Fruit fly (Drosophila melanogaster) whole organism, pupa: Measurements from ENCODE around the gene Prp39.

ENCODE experiments used
- CG10348 ChIP-seq: fragments of 200-800 bp; sonication (Bioruptor generic); IDR thresholded peaks from 2 replicates; pipeline ENCODE4 v1.3.6; 2022; ENCODE audit warnings: missing biosample characterization, missing genetic modification characterization
- CG12605 ChIP-seq: fragments of 200-800 bp; sonication (Bioruptor generic); IDR thresholded peaks from 2 replicates; pipeline ENCODE4 v1.3.6; 2022; ENCODE audit warnings: missing biosample characterization, missing genetic modification characterization
- CG14655 ChIP-seq: fragments of 200-800 bp; sonication (Bioruptor generic); optimal IDR thresholded peaks from 3 replicates; lab custom pipeline; 2017; ENCODE audit warnings: mild to moderate bottlenecking, missing biosample characterization, missing genetic modification reagents, missing genetic modification characterization
- CG15710 ChIP-seq: fragments of 200-800 bp; sonication (Bioruptor generic); optimal IDR thresholded peaks from 2 replicates; lab custom pipeline; 2018; ENCODE audit warnings: missing biosample characterization, mild to moderate bottlenecking, missing genetic modification characterization, moderate library complexity
- CG32121 ChIP-seq: fragments of 200-800 bp; sonication (Bioruptor generic); IDR thresholded peaks from 2 replicates; pipeline ENCODE4 v1.3.6; 2022; ENCODE audit warnings: missing biosample characterization, missing genetic modification characterization
- CG34367 ChIP-seq: fragments of 200-800 bp; sonication (Bioruptor generic); optimal IDR thresholded peaks from 2 replicates; lab custom pipeline; 2018; ENCODE audit warnings: missing biosample characterization, mild to moderate bottlenecking, missing genetic modification characterization
- CG4496 ChIP-seq: fragments of 200-800 bp; sonication (Bioruptor generic); IDR thresholded peaks from 3 replicates; pipeline ENCODE4 v1.3.6; 2022; ENCODE audit warnings: missing biosample characterization, missing genetic modification characterization
- CG8159 ChIP-seq: fragments of 200-800 bp; sonication (Bioruptor generic); optimal IDR thresholded peaks from 3 replicates; lab custom pipeline; 2018; ENCODE audit warnings: missing biosample characterization, mild to moderate bottlenecking, missing genetic modification characterization, moderate library complexity
- CG9948 ChIP-seq: fragments of 200-800 bp; sonication (Bioruptor generic); optimal IDR thresholded peaks from 2 replicates; lab custom pipeline; 2018; ENCODE audit warnings: missing biosample characterization, mild to moderate bottlenecking, missing genetic modification characterization, moderate library complexity
- D1 ChIP-seq: fragments of 200-800 bp; sonication (Bioruptor generic); optimal IDR thresholded peaks from 2 replicates; lab custom pipeline; 2018; ENCODE audit warnings: missing biosample characterization, mild to moderate bottlenecking, missing genetic modification characterization, moderate library complexity
- EcR ChIP-seq: fragments of 200-800 bp; sonication (Bioruptor generic); optimal IDR thresholded peaks from 3 replicates; lab custom pipeline; 2019; ENCODE audit warnings: missing biosample characterization, missing genetic modification characterization, mild to moderate bottlenecking, moderate library complexity, missing genetic modification reagents
- Snoo ChIP-seq: fragments of 200-800 bp; sonication (Bioruptor generic); optimal IDR thresholded peaks from 3 replicates; lab custom pipeline; 2017; ENCODE audit warnings: missing biosample characterization, mild to moderate bottlenecking, missing genetic modification characterization, inconsistent platforms
- gl ChIP-seq: fragments of 200-800 bp; sonication (Bioruptor generic); optimal IDR thresholded peaks from 2 replicates; lab custom pipeline; 2018; ENCODE audit warnings: missing biosample characterization, mild to moderate bottlenecking, missing genetic modification characterization

- no peak for TF ChIP-seq D1 (tag; lab: Kevin White, UChicago)
- TF ChIP-seq CG34367 (tag; lab: Kevin White, UChicago), result no peak
- TF ChIP-seq gl (tag; lab: Kevin White, UChicago), result no peak
- TF ChIP-seq CG9948 (tag; lab: Kevin White, UChicago), result no peak
- no peak for TF ChIP-seq CG10348
- no peak for TF ChIP-seq Snoo (tag; lab: Kevin White, UChicago)
- TF ChIP-seq CG14655 (GFP tag; lab: Kevin White, UChicago), result no peak
- no peak for TF ChIP-seq CG12605
- peak; percentile 58 for TF ChIP-seq EcR
- TF ChIP-seq CG32121 (GFP tag; lab: Robert Waterston, UW), result no peak
- TF ChIP-seq CG4496, result 0 out of 3 replicates have a peak, but pooled peaks have one; percentile 27
- no peak for TF ChIP-seq CG8159 (tag; lab: Kevin White, UChicago)
- TF ChIP-seq CG15710 (tag; lab: Kevin White, UChicago), result no peak
Observed at dm6 chr3R:28840620-28841019, 28.7 kb downstream of the Prp39 start.
